Fruit fly (Drosophila melanogaster): ENCODE results near the gene CG33722.
A peak's percentile ranks its signal among the peaks of the same experiment; 100 is the strongest.

The CG33722 gene

DNA sequence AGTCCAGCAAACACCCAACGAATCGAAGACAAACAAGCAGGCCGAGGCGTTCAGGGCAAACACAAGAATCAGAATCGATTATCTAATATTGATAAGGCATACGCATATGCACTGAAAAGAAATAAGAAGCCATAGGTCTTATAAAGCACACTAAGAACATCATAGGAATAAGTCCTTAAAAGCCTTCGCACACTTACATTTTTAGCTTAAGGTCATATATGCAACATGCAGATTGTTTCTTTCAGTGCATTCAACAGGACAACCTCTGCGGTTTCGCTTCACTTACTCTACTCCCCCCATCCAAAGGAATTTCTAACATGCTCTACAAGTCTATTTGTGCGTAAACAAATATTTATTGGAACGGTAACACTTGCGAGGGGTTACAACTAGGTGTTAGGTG, 31.3 kb upstream of the CG33722 start (continued):
- peak; percentile 74 for TF ChIP-seq nmo (GFP tag; optimal IDR thresholded peaks at IDR 0.05)
- TF ChIP-seq ci (GFP tag; IDR thresholded peaks at IDR 0.05) = peak; percentile 70; the same call in 2 of the 3 replicates
- no peak for TF ChIP-seq CG10431 (GFP tag; optimal IDR thresholded peaks at IDR 0.05)
- no peak for TF ChIP-seq CG16813 (GFP tag; IDR thresholded peaks at IDR 0.05; ENCODE audit: partially characterized antibody)
- no peak for TF ChIP-seq Aef1 (GFP tag; IDR thresholded peaks at IDR 0.05)
- peak; percentile 1 for TF ChIP-seq CG1792 (GFP tag; optimal IDR thresholded peaks at IDR 0.05)
- no peak for TF ChIP-seq gcm2 (GFP tag; optimal IDR thresholded peaks at IDR 0.05)
- TF ChIP-seq corto (GFP tag; optimal IDR thresholded peaks at IDR 0.05) = no peak
- no peak for TF ChIP-seq B-H1 (GFP tag; IDR thresholded peaks at IDR 0.05)
- no peak for TF ChIP-seq dm (GFP tag; optimal IDR thresholded peaks at IDR 0.05)
- no peak for TF ChIP-seq CG6765 (GFP tag; optimal IDR thresholded peaks at IDR 0.05)
- TF ChIP-seq CG17361 (GFP tag; IDR thresholded peaks at IDR 0.05) = peak; percentile 62
- peak; percentile 39 for TF ChIP-seq CG10462 (GFP tag; optimal IDR thresholded peaks at IDR 0.05)
- TF ChIP-seq Hr78 (GFP tag; optimal IDR thresholded peaks at IDR 0.05) = peak in 1 of 2 experiments; percentile 26
- TF ChIP-seq Taf1 (GFP tag; IDR thresholded peaks at IDR 0.05) = no peak
- no peak for TF ChIP-seq BEAF-32 (GFP tag; optimal IDR thresholded peaks at IDR 0.05)
- peak; percentile 26 for TF ChIP-seq CG17385 (GFP tag; optimal IDR thresholded peaks at IDR 0.05)
- TF ChIP-seq CG1603 (tag; optimal IDR thresholded peaks at IDR 0.05) = peak; percentile 75
- peak; percentile 51 for TF ChIP-seq CG14441 (GFP tag; IDR thresholded peaks at IDR 0.05)
- TF ChIP-seq cas (GFP tag; IDR thresholded peaks at IDR 0.05) = no peak
- no peak for TF ChIP-seq CG18011 (GFP tag; optimal IDR thresholded peaks at IDR 0.05)
- peak; percentile 17 for TF ChIP-seq Jarid2 (GFP tag; optimal IDR thresholded peaks at IDR 0.05)
- TF ChIP-seq CG12299 (tag; optimal IDR thresholded peaks at IDR 0.05) = no peak
- 0 out of 2 replicates have a peak, but pooled peaks have one; percentile 51 for TF ChIP-seq Nf-YA (GFP tag; IDR thresholded peaks at IDR 0.05)
- TF ChIP-seq CG4730 (GFP tag; IDR thresholded peaks at IDR 0.05) = 0 out of 2 replicates have a peak, but pooled peaks have one; percentile 28
- TF ChIP-seq luna (GFP tag; optimal IDR thresholded peaks at IDR 0.05) = no peak
- peak; percentile 48 for TF ChIP-seq CG30431 (GFP tag; optimal IDR thresholded peaks at IDR 0.05)
- TF ChIP-seq CG16815 (GFP tag; optimal IDR thresholded peaks at IDR 0.05) = peak; percentile 53
- TF ChIP-seq ATbp (GFP tag; optimal IDR thresholded peaks at IDR 0.05) = peak; percentile 22
- TF ChIP-seq NFAT (GFP tag; IDR thresholded peaks at IDR 0.05) = no peak
- no peak for TF ChIP-seq pita (GFP tag; optimal IDR thresholded peaks at IDR 0.05)
- no peak for TF ChIP-seq HLHmδ (GFP tag; optimal IDR thresholded peaks at IDR 0.05)
- no peak for TF ChIP-seq CG10274 (GFP tag; optimal IDR thresholded peaks at IDR 0.05)
- TF ChIP-seq CG4328 (GFP tag; optimal IDR thresholded peaks at IDR 0.05) = no peak
- TF ChIP-seq CG6175 (GFP tag; IDR thresholded peaks at IDR 0.05) = no peak
- no peak for TF ChIP-seq zfh2 (GFP tag; optimal IDR thresholded peaks at IDR 0.05)
- no peak for TF ChIP-seq eve (GFP tag; optimal IDR thresholded peaks at IDR 0.05)
- TF ChIP-seq CG4617 (GFP tag; optimal IDR thresholded peaks at IDR 0.05; ENCODE audit: borderline replicate concordance) = peak; percentile 8
- TF ChIP-seq CG34422 (GFP tag; IDR thresholded peaks at IDR 0.05) = peak; percentile 46; the same call in 2 of the 3 replicates
- peak; percentile 51 for TF ChIP-seq ash1 (GFP tag; optimal IDR thresholded peaks at IDR 0.05)
- peak; percentile 37 for TF ChIP-seq Bdp1 (GFP tag; optimal IDR thresholded peaks at IDR 0.05)
- TF ChIP-seq CG8290 (GFP tag; optimal IDR thresholded peaks at IDR 0.05) = no peak
- no peak for TF ChIP-seq CG8290 (tag; optimal IDR thresholded peaks at IDR 0.05)
- TF ChIP-seq nerfin-1 (tag; optimal IDR thresholded peaks at IDR 0.05) = peak; percentile 45
- peak; percentile 27 for TF ChIP-seq Sry-δ (GFP tag; optimal IDR thresholded peaks at IDR 0.05)
- no peak for TF ChIP-seq cad (GFP tag; optimal IDR thresholded peaks at IDR 0.05)
- TF ChIP-seq CG4854 (GFP tag; optimal IDR thresholded peaks at IDR 0.05) = no peak
- TF ChIP-seq slbo (GFP tag; IDR thresholded peaks at IDR 0.05) = peak; percentile 28
- TF ChIP-seq nerfin-2 (GFP tag; IDR thresholded peaks at IDR 0.05; ENCODE audit: partially characterized antibody) = no peak
- TF ChIP-seq bigmax (GFP tag; optimal IDR thresholded peaks at IDR 0.05) = no peak
- TF ChIP-seq onecut (GFP tag; IDR thresholded peaks at IDR 0.05) = peak; percentile 45
